Worm (Caenorhabditis elegans) whole organism, young adult: ENCODE data around the gene C06A1.3.

Source experiments
- F22D6.2 ChIP-seq: sonication (generic microtip); optimal IDR thresholded peaks from 2 replicates; lab custom pipeline; 2016; ENCODE audit warnings: mild to moderate bottlenecking, missing genetic modification characterization, missing compliant biosample characterization
- Y56A3A.18 ChIP-seq: fragments of 200-800 bp; sonication (Bioruptor generic); IDR thresholded peaks from 2 replicates; pipeline ENCODE4 v1.3.6; 2022; ENCODE audit warnings: missing genetic modification reagents, missing genetic modification characterization, missing compliant biosample characterization
- ama-1 ChIP-seq, 3 experiments: fragments of 150-350 bp in 1 of 3; sonication (generic microtip) in 2 of 3; optimal IDR thresholded peaks; 2 replicates each; lab custom pipeline; 2014 to 2018; ENCODE audit warnings: missing biosample characterization in 2 of 3, missing genetic modification characterization in 2 of 3, missing genetic modification reagents in 2 of 3
- ztf-26 ChIP-seq: sonication (generic microtip); optimal IDR thresholded peaks from 2 replicates; lab custom pipeline; 2017; ENCODE audit warnings: missing genetic modification characterization, missing compliant biosample characterization

- no peak for TF ChIP-seq ztf-26 (tag; lab: Kevin White, UChicago)
- no peak for TF ChIP-seq ama-1 (optimal IDR thresholded peaks at IDR 0.05; lab: Kevin White, UChicago)
- no peak for TF ChIP-seq ama-1 (GFP tag; optimal IDR thresholded peaks at IDR 0.05; lab: Kevin White, UChicago)
- TF ChIP-seq F22D6.2 = no peak
- no peak for TF ChIP-seq Y56A3A.18 (GFP tag; lab: Robert Waterston, UW)
Observed at ce11 chrII:10539232-10539631, 32.8 kb upstream of the C06A1.3 start, which contains the start of gene R166.3.
